Worm (Caenorhabditis elegans): ENCODE measurements around the gene mig-39.

Gene mig-39

ce11 chrIII:8483853-8484252, 17.0 kb downstream of the mig-39 start, which contains the start of gene F42H10.3:
Gene F42H10.3 (plus strand): TSS chrIII:8484153.
- TF ChIP-seq unc-62 (GFP tag; optimal IDR thresholded peaks at IDR 0.05): no peak
- TF ChIP-seq nhr-6 (tag; optimal IDR thresholded peaks at IDR 0.05): no peak
- no peak for TF ChIP-seq C34F6.9 (tag; optimal IDR thresholded peaks at IDR 0.05)
- no peak for TF ChIP-seq unc-55 (GFP tag; optimal IDR thresholded peaks at IDR 0.05)
- no peak for TF ChIP-seq nhr-10 (tag; optimal IDR thresholded peaks at IDR 0.05)
- no peak for TF ChIP-seq fos-1 (tag; optimal IDR thresholded peaks at IDR 0.05)
- no peak for TF ChIP-seq nhr-25 (tag; optimal IDR thresholded peaks at IDR 0.05)
- TF ChIP-seq mbf-1 (tag; optimal IDR thresholded peaks at IDR 0.05): no peak
- TF ChIP-seq dmd-4 (tag; optimal IDR thresholded peaks at IDR 0.05): no peak
- no peak for TF ChIP-seq ceh-82 (tag; optimal IDR thresholded peaks at IDR 0.05)
- no peak for TF ChIP-seq Y55F3AM.14 (GFP tag; optimal IDR thresholded peaks at IDR 0.05)
- TF ChIP-seq nhr-23 (tag; optimal IDR thresholded peaks at IDR 0.05): no peak
- TF ChIP-seq egl-27 (tag; optimal IDR thresholded peaks at IDR 0.05): no peak
- TF ChIP-seq nhr-237 (tag; optimal IDR thresholded peaks at IDR 0.05): no peak

ce11 chrIII:8490254-8490653, 23.4 kb downstream of the mig-39 start, which contains the start of the genes ess-2 and F42H10.2:
Gene ess-2 (minus strand): TSS chrIII:8490352.
Gene F42H10.2 (plus strand): TSS chrIII:8490620.
- no peak for TF ChIP-seq aly-2 (tag; optimal IDR thresholded peaks at IDR 0.05)
- no peak for TF ChIP-seq nhr-23 (tag; optimal IDR thresholded peaks at IDR 0.05)
- TF ChIP-seq sem-4 (tag; optimal IDR thresholded peaks at IDR 0.05): no peak
- TF ChIP-seq lin-11 (tag; optimal IDR thresholded peaks at IDR 0.05): no peak
- no peak for TF ChIP-seq peb-1 (tag; optimal IDR thresholded peaks at IDR 0.05)
- TF ChIP-seq R02D3.7 (tag; optimal IDR thresholded peaks at IDR 0.05): no peak
- no peak for TF ChIP-seq zag-1 (tag; optimal IDR thresholded peaks at IDR 0.05)
- no peak for TF ChIP-seq alr-1 (tag; optimal IDR thresholded peaks at IDR 0.05)
- no peak for TF ChIP-seq unc-62 (GFP tag; optimal IDR thresholded peaks at IDR 0.05)
- no peak for TF ChIP-seq skn-1 (tag; optimal IDR thresholded peaks at IDR 0.05)
- no peak for TF ChIP-seq nhr-11 (tag; optimal IDR thresholded peaks at IDR 0.05)
- TF ChIP-seq gmeb-1 (tag; optimal IDR thresholded peaks at IDR 0.05): peak; percentile 49
- TF ChIP-seq lin-39 (tag; optimal IDR thresholded peaks at IDR 0.05): no peak
- no peak for TF ChIP-seq ama-1 (optimal IDR thresholded peaks at IDR 0.05)
- peak; percentile 25 for TF ChIP-seq nhr-129 (tag; optimal IDR thresholded peaks at IDR 0.05)
- TF ChIP-seq nhr-237 (tag; optimal IDR thresholded peaks at IDR 0.05): no peak
- TF ChIP-seq Y55F3AM.14 (GFP tag; optimal IDR thresholded peaks at IDR 0.05): no peak
- TF ChIP-seq nhr-21 (tag; optimal IDR thresholded peaks at IDR 0.05): no peak
- no peak for TF ChIP-seq blmp-1 (tag; optimal IDR thresholded peaks at IDR 0.05; ENCODE audit: insufficient read depth)
- no peak for TF ChIP-seq snpc-4 (tag; optimal IDR thresholded peaks at IDR 0.05)
- TF ChIP-seq elt-1 (tag; optimal IDR thresholded peaks at IDR 0.05): no peak
- peak; percentile 19 for TF ChIP-seq lin-13 (GFP tag; optimal IDR thresholded peaks at IDR 0.05)
- peak; percentile 42 for TF ChIP-seq fos-1 (tag; optimal IDR thresholded peaks at IDR 0.05)
- TF ChIP-seq sma-9 (GFP tag; optimal IDR thresholded peaks at IDR 0.05): no peak
- no peak for TF ChIP-seq sma-9 (tag; optimal IDR thresholded peaks at IDR 0.05)
- peak; percentile 86 for TF ChIP-seq unc-55 (GFP tag; optimal IDR thresholded peaks at IDR 0.05)
- TF ChIP-seq egl-27 (tag; optimal IDR thresholded peaks at IDR 0.05): no peak
- TF ChIP-seq mbf-1 (tag; optimal IDR thresholded peaks at IDR 0.05): no peak
- peak; percentile 83 for TF ChIP-seq C34F6.9 (tag; optimal IDR thresholded peaks at IDR 0.05)
- TF ChIP-seq mdl-1 (tag; optimal IDR thresholded peaks at IDR 0.05): no peak
- TF ChIP-seq F13H6.1 (tag; optimal IDR thresholded peaks at IDR 0.05): no peak
- TF ChIP-seq ztf-1 (GFP tag; conservative IDR thresholded peaks at IDR 0.05): no peak
- TF ChIP-seq crh-2 (tag; optimal IDR thresholded peaks at IDR 0.05): peak; percentile 47
- TF ChIP-seq nhr-6 (tag; optimal IDR thresholded peaks at IDR 0.05): no peak
- peak in 1 of 2 experiments; percentile 78 for TF ChIP-seq lsy-2 (tag; optimal IDR thresholded peaks at IDR 0.05)
- no peak for TF ChIP-seq ztf-4 (tag; optimal IDR thresholded peaks at IDR 0.05)
- no peak for TF ChIP-seq ceh-16 (tag; optimal IDR thresholded peaks at IDR 0.05)
- TF ChIP-seq elt-3 (tag; optimal IDR thresholded peaks at IDR 0.05): no peak
- no peak for TF ChIP-seq ceh-82 (tag; optimal IDR thresholded peaks at IDR 0.05)
- peak; percentile 22 for TF ChIP-seq sma-3 (GFP tag; optimal IDR thresholded peaks at IDR 0.05)
- TF ChIP-seq ZK546.5 (tag; optimal IDR thresholded peaks at IDR 0.05): no peak
- no peak for TF ChIP-seq dmd-4 (tag; optimal IDR thresholded peaks at IDR 0.05)
- TF ChIP-seq unc-39 (tag; optimal IDR thresholded peaks at IDR 0.05): no peak
- TF ChIP-seq nhr-77 (tag; optimal IDR thresholded peaks at IDR 0.05): no peak
- no peak for TF ChIP-seq mab-5 (tag; optimal IDR thresholded peaks at IDR 0.05)
- no peak for TF ChIP-seq nhr-10 (tag; optimal IDR thresholded peaks at IDR 0.05)
- TF ChIP-seq nhr-12 (tag; optimal IDR thresholded peaks at IDR 0.05): no peak
- TF ChIP-seq ztf-11 (tag; optimal IDR thresholded peaks at IDR 0.05): no peak
- TF ChIP-seq nhr-25 (tag; optimal IDR thresholded peaks at IDR 0.05): peak; percentile 54

Data from whole organism, L2 larva.